Worm (Caenorhabditis elegans): ENCODE results near the gene srg-59.
A peak's percentile ranks its signal among the peaks of the same experiment; 100 is the strongest.

Gene srg-59

ce11 chrV:2677648-2678047 lies 47.5 kb downstream of the srg-59 start:
- no peak for TF ChIP-seq tab-1 (GFP tag; IDR thresholded peaks at IDR 0.05)
- TF ChIP-seq ztf-29 (GFP tag; IDR thresholded peaks at IDR 0.05) = no peak
- TF ChIP-seq klf-2 (GFP tag; conservative IDR thresholded peaks at IDR 0.05) = no peak
- TF ChIP-seq flt-1 (GFP tag; IDR thresholded peaks at IDR 0.05) = no peak

DNA sequence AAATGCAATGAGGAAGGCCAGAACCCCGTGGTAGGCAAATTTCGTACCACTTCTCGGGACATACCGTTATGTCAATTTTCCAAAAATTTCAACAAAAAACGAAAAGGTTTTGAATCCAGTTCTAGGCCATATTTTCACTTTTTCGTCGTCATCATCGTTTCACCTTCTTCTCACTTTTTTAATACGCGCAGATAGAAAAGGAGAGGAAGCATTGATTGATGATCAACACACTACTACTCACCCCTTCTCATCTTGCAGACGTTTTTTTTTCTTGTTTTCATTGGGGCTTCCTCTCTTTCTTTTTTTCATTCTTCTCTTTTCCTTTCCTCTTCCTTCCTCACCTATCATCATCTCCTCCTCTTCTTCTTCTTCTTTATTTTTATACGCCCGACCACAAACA lies 49.4 kb downstream of the srg-59 start:
- TF ChIP-seq cog-1 (tag; optimal IDR thresholded peaks at IDR 0.05) (no peak), T22C8.4 (GFP tag; IDR thresholded peaks at IDR 0.05) (no peak), med-1 (GFP tag; optimal IDR thresholded peaks at IDR 0.05; ENCODE audit: insufficient read depth) (no peak), ztf-29 (GFP tag; IDR thresholded peaks at IDR 0.05) (no peak)

ce11 chrV:2673807-2674206 lies 51.3 kb downstream of the srg-59 start:
- TF ChIP-seq klf-2 (GFP tag; conservative IDR thresholded peaks at IDR 0.05) (0 out of 2 replicates have a peak, but pooled peaks have one; percentile 25), med-1 (GFP tag; optimal IDR thresholded peaks at IDR 0.05; ENCODE audit: insufficient read depth) (peak; percentile 45), tab-1 (GFP tag; IDR thresholded peaks at IDR 0.05) (peak; percentile 86), flt-1 (GFP tag; IDR thresholded peaks at IDR 0.05) (peak; percentile 86), T22C8.4 (GFP tag; IDR thresholded peaks at IDR 0.05) (no peak), ztf-23 (GFP tag; IDR thresholded peaks at IDR 0.05) (peak; percentile 85), cog-1 (tag; optimal IDR thresholded peaks at IDR 0.05) (no peak), ztf-29 (GFP tag; IDR thresholded peaks at IDR 0.05) (no peak), ref-1 (GFP tag; conservative IDR thresholded peaks at IDR 0.05) (peak; percentile 67)
